Fruit fly (Drosophila melanogaster) whole organism, embryonic: ENCODE measurements around the gene Atu.

Source experiments
- Aef1 ChIP-seq: fragments of 200-800 bp; sonication (Bioruptor generic); IDR thresholded peaks from 3 replicates; pipeline ENCODE4 v1.3.6; 2022; ENCODE audit warnings: missing biosample characterization, missing genetic modification characterization
- Atf6 ChIP-seq: fragments of 200-800 bp; sonication (Bioruptor generic); IDR thresholded peaks from 2 replicates; pipeline ENCODE4 v1.3.6; 2022; ENCODE audit warnings: missing biosample characterization, missing genetic modification characterization
- Awh ChIP-seq: fragments of 200-800 bp; sonication (Bioruptor generic); IDR thresholded peaks from 2 replicates; pipeline ENCODE4, ENCODE4 v1.3.6; 2022; ENCODE audit warnings: missing biosample characterization, missing genetic modification characterization
- CG1024 ChIP-seq: fragments of 200-800 bp; sonication (Bioruptor generic); IDR thresholded peaks from 2 replicates; pipeline ENCODE4 v1.3.6; 2022; ENCODE audit warnings: missing biosample characterization, missing genetic modification characterization
- CG11723 ChIP-seq: fragments of 200-800 bp; sonication (Bioruptor generic); optimal IDR thresholded peaks from 2 replicates; lab custom pipeline; 2017; ENCODE audit warnings: missing biosample characterization, mild to moderate bottlenecking, missing genetic modification characterization
- CG15479 ChIP-seq: fragments of 200-800 bp; sonication (Bioruptor generic); optimal IDR thresholded peaks from 3 replicates; lab custom pipeline; 2019; ENCODE audit warnings: missing biosample characterization, mild to moderate bottlenecking, missing genetic modification characterization, moderate library complexity
- CG1647 ChIP-seq: fragments of 200-800 bp; sonication (Bioruptor generic); optimal IDR thresholded peaks from 3 replicates; lab custom pipeline; 2016; ENCODE audit warnings: missing biosample characterization, missing genetic modification characterization
- CG17186 ChIP-seq: fragments of 200-800 bp; sonication (Bioruptor generic); optimal IDR thresholded peaks from 3 replicates; lab custom pipeline; 2017; ENCODE audit warnings: missing biosample characterization, missing genetic modification reagents, missing genetic modification characterization
- CG17829 ChIP-seq: fragments of 200-800 bp; optimal IDR thresholded peaks from 2 replicates; lab custom pipeline; 2019; ENCODE audit warnings: missing biosample characterization, mild to moderate bottlenecking, missing genetic modification characterization, moderate library complexity
- CG2129 ChIP-seq: fragments of 200-800 bp; sonication (Bioruptor generic); IDR thresholded peaks from 2 replicates; pipeline ENCODE4 v1.3.6; 2022; ENCODE audit warnings: missing biosample characterization, missing genetic modification characterization; ENCODE audit not compliant: partially characterized antibody
- CG2202 ChIP-seq: fragments of 200-800 bp; sonication (Bioruptor generic); optimal IDR thresholded peaks from 2 replicates; lab custom pipeline; 2018; ENCODE audit warnings: missing biosample characterization, mild to moderate bottlenecking, missing genetic modification characterization
- CG2889 ChIP-seq: fragments of 200-800 bp; sonication (Bioruptor generic); IDR thresholded peaks from 3 replicates; pipeline ENCODE4 v1.3.6; 2022; ENCODE audit warnings: missing biosample characterization, missing genetic modification characterization
- CG31365 ChIP-seq: fragments of 200-800 bp; sonication (Bioruptor generic); optimal IDR thresholded peaks from 2 replicates; lab custom pipeline; 2018; ENCODE audit warnings: missing biosample characterization, mild to moderate bottlenecking, missing genetic modification characterization
- CG32532 ChIP-seq: fragments of 200-800 bp; sonication (Bioruptor generic); IDR thresholded peaks from 2 replicates; pipeline ENCODE4 v1.3.6; 2022; ENCODE audit warnings: missing biosample characterization, missing genetic modification characterization
- CG3407 ChIP-seq: fragments of 200-800 bp; sonication (Bioruptor generic); optimal IDR thresholded peaks from 2 replicates; lab custom pipeline; 2018; ENCODE audit warnings: missing biosample characterization, mild to moderate bottlenecking, missing genetic modification characterization
- CG34224 ChIP-seq: fragments of 200-800 bp; sonication (Bioruptor generic); IDR thresholded peaks from 3 replicates; pipeline ENCODE4 v1.3.6; 2022; ENCODE audit warnings: missing biosample characterization, missing genetic modification characterization; ENCODE audit not compliant: partially characterized antibody
- CG4617 ChIP-seq: fragments of 200-800 bp; sonication (Bioruptor generic); optimal IDR thresholded peaks from 3 replicates; lab custom pipeline; 2016; ENCODE audit warnings: missing biosample characterization, missing genetic modification characterization, borderline replicate concordance
- CG4730 ChIP-seq: fragments of 200-800 bp; sonication (Bioruptor generic); IDR thresholded peaks from 2 replicates; pipeline ENCODE4 v1.3.6; 2022; ENCODE audit warnings: missing biosample characterization, missing genetic modification characterization
- CG5245 ChIP-seq: fragments of 200-800 bp; sonication (Bioruptor generic); optimal IDR thresholded peaks from 3 replicates; lab custom pipeline; 2016; ENCODE audit warnings: missing biosample characterization, missing genetic modification characterization
- CG6854 ChIP-seq: fragments of 200-800 bp; sonication (Bioruptor generic); optimal IDR thresholded peaks from 3 replicates; lab custom pipeline; 2017; ENCODE audit warnings: missing biosample characterization, mild to moderate bottlenecking, missing genetic modification characterization
- CoRest ChIP-seq: fragments of 200-800 bp; sonication (Bioruptor generic); optimal IDR thresholded peaks from 3 replicates; lab custom pipeline; 2018; ENCODE audit warnings: missing biosample characterization, mild to moderate bottlenecking, missing genetic modification characterization, moderate library complexity
- E2f2 ChIP-seq: fragments of 200-800 bp; sonication (Bioruptor generic); IDR thresholded peaks from 2 replicates; pipeline ENCODE4 v1.3.6; 2022; ENCODE audit warnings: missing biosample characterization, missing genetic modification characterization
- Fer1 ChIP-seq: fragments of 200-800 bp; sonication (Bioruptor generic); optimal IDR thresholded peaks from 2 replicates; lab custom pipeline; 2017; ENCODE audit warnings: missing biosample characterization, mild to moderate bottlenecking, missing genetic modification characterization
- Gug ChIP-seq: fragments of 200-800 bp; sonication (Bioruptor generic); IDR thresholded peaks from 4 replicates; pipeline ENCODE4 v1.3.6; 2022; ENCODE audit warnings: missing biosample characterization, missing genetic modification characterization
- HLH3B ChIP-seq: fragments of 200-800 bp; sonication (Bioruptor generic); IDR thresholded peaks from 2 replicates; pipeline ENCODE4 v1.3.6; 2022; ENCODE audit warnings: missing biosample characterization, missing genetic modification characterization
- Jarid2 ChIP-seq: fragments of 200-800 bp; sonication (Bioruptor generic); optimal IDR thresholded peaks from 3 replicates; lab custom pipeline; 2017; ENCODE audit warnings: mild to moderate bottlenecking, missing biosample characterization, missing genetic modification reagents, missing genetic modification characterization
- Mrtf ChIP-seq: fragments of 200-800 bp; sonication (Bioruptor generic); IDR thresholded peaks from 3 replicates; pipeline ENCODE4 v1.3.6; 2022; ENCODE audit warnings: missing biosample characterization, missing genetic modification characterization
- Optix ChIP-seq: fragments of 200-800 bp; sonication (Bioruptor generic); IDR thresholded peaks from 3 replicates; pipeline ENCODE4 v1.3.6; 2022; ENCODE audit warnings: missing biosample characterization, missing genetic modification characterization
- Poxn ChIP-seq: fragments of 200-800 bp; sonication (Bioruptor generic); IDR thresholded peaks from 2 replicates; pipeline ENCODE4 v1.3.6; 2022; ENCODE audit warnings: missing biosample characterization, missing genetic modification characterization
- Ptx1 ChIP-seq: fragments of 200-800 bp; sonication (Bioruptor generic); IDR thresholded peaks from 2 replicates; pipeline ENCODE4 v1.3.6; 2022; ENCODE audit warnings: missing biosample characterization, missing genetic modification characterization
- Ravus ChIP-seq: fragments of 200-800 bp; sonication (Bioruptor generic); IDR thresholded peaks from 2 replicates; pipeline ENCODE4 v1.3.6; 2022; ENCODE audit warnings: missing biosample characterization, missing genetic modification characterization
- Side ChIP-seq: fragments of 200-800 bp; sonication (Bioruptor generic); optimal IDR thresholded peaks from 2 replicates; lab custom pipeline; 2016; ENCODE audit warnings: missing biosample characterization, missing genetic modification characterization
- ase ChIP-seq: fragments of 200-800 bp; sonication (Bioruptor generic); IDR thresholded peaks from 3 replicates; pipeline ENCODE4 v1.3.6; 2022; ENCODE audit warnings: missing biosample characterization, missing genetic modification characterization
- bowl ChIP-seq: fragments of 200-800 bp; sonication (Bioruptor generic); IDR thresholded peaks from 2 replicates; pipeline ENCODE4 v1.3.6; 2022; ENCODE audit warnings: missing biosample characterization, missing genetic modification characterization
- chinmo ChIP-seq: fragments of 200-800 bp; sonication (Bioruptor generic); IDR thresholded peaks from 4 replicates; pipeline ENCODE4 v1.3.6; 2022; ENCODE audit warnings: missing biosample characterization, missing genetic modification characterization; ENCODE audit not compliant: partially characterized antibody
- crc ChIP-seq: fragments of 200-800 bp; sonication (Bioruptor generic); optimal IDR thresholded peaks from 2 replicates; lab custom pipeline; 2016; ENCODE audit warnings: missing biosample characterization, missing genetic modification characterization
- dati ChIP-seq: fragments of 200-800 bp; sonication (Bioruptor generic); IDR thresholded peaks from 2 replicates; pipeline ENCODE4 v1.3.6; 2022; ENCODE audit warnings: missing biosample characterization, missing genetic modification characterization
- fu2 ChIP-seq: fragments of 200-800 bp; sonication (Bioruptor generic); optimal IDR thresholded peaks from 2 replicates; lab custom pipeline; 2016; ENCODE audit warnings: missing biosample characterization, missing genetic modification characterization
- gsb ChIP-seq: fragments of 200-800 bp; sonication (Bioruptor generic); IDR thresholded peaks from 2 replicates; pipeline ENCODE4 v1.3.6; 2022; ENCODE audit warnings: missing biosample characterization, missing genetic modification characterization
- inv ChIP-seq: fragments of 200-800 bp; sonication (Bioruptor generic); IDR thresholded peaks from 2 replicates; pipeline ENCODE4 v1.3.6; 2022; ENCODE audit warnings: missing biosample characterization, missing genetic modification characterization; ENCODE audit not compliant: partially characterized antibody
- lmd ChIP-seq: fragments of 200-800 bp; sonication (Bioruptor generic); IDR thresholded peaks from 2 replicates; pipeline ENCODE4 v1.3.6; 2022; ENCODE audit warnings: missing biosample characterization, missing genetic modification characterization
- rib ChIP-seq: fragments of 200-800 bp; sonication (Bioruptor generic); IDR thresholded peaks from 2 replicates; pipeline ENCODE4 v1.3.6; 2022; ENCODE audit warnings: missing biosample characterization, missing genetic modification characterization
- ro ChIP-seq: fragments of 200-800 bp; sonication (Bioruptor generic); IDR thresholded peaks from 2 replicates; pipeline ENCODE4 v1.3.6; 2022; ENCODE audit warnings: missing biosample characterization, missing genetic modification characterization
- run ChIP-seq: fragments of 200-800 bp; sonication (Bioruptor generic); optimal IDR thresholded peaks from 3 replicates; lab custom pipeline; 2018; ENCODE audit warnings: missing biosample characterization, mild to moderate bottlenecking, missing genetic modification characterization
- sd ChIP-seq: fragments of 200-800 bp; sonication (Bioruptor generic); optimal IDR thresholded peaks from 3 replicates; lab custom pipeline; 2018; ENCODE audit warnings: missing biosample characterization, mild to moderate bottlenecking, missing genetic modification characterization, moderate library complexity
- trh ChIP-seq: fragments of 200-800 bp; sonication (Bioruptor generic); optimal IDR thresholded peaks from 2 replicates; lab custom pipeline; 2016; ENCODE audit warnings: missing biosample characterization, missing genetic modification characterization
- unpg ChIP-seq: fragments of 200-800 bp; sonication (Bioruptor generic); optimal IDR thresholded peaks from 3 replicates; lab custom pipeline; 2018; ENCODE audit warnings: missing biosample characterization, mild to moderate bottlenecking, missing genetic modification characterization, moderate library complexity
- wek ChIP-seq: fragments of 200-800 bp; sonication (Bioruptor generic); optimal IDR thresholded peaks from 3 replicates; lab custom pipeline; 2018; ENCODE audit warnings: missing biosample characterization, mild to moderate bottlenecking, missing genetic modification characterization, moderate library complexity
- yki ChIP-seq: fragments of >200 bp; optimal IDR thresholded peaks from 3 replicates; lab custom pipeline; 2018
- zen ChIP-seq: fragments of 200-800 bp; sonication (Bioruptor generic); optimal IDR thresholded peaks from 3 replicates; lab custom pipeline; 2018; ENCODE audit warnings: missing biosample characterization, mild to moderate bottlenecking, missing genetic modification characterization, moderate library complexity
- zen2 ChIP-seq: fragments of 200-800 bp; sonication (Bioruptor generic); IDR thresholded peaks from 3 replicates; pipeline ENCODE4 v1.3.6; 2022; ENCODE audit warnings: missing biosample characterization, missing genetic modification characterization; ENCODE audit not compliant: partially characterized antibody

The Atu gene

dm6 chr3R:5660198-5660893 is 47.2 kb downstream of the Atu start, which contains the start of gene Wdr33 (continued):
- TF ChIP-seq Fer1: no peak
- no peak for TF ChIP-seq gsb (GFP tag; lab: Robert Waterston, UW)
- TF ChIP-seq Ptx1 (GFP tag; lab: Robert Waterston, UW): peak; percentile 25; the same call in 1 of the 2 replicates
- TF ChIP-seq dati: no peak
- no peak for TF ChIP-seq Awh (GFP tag; lab: Robert Waterston, UW)
- TF ChIP-seq CG1024 (GFP tag; lab: Robert Waterston, UW): no peak
- TF ChIP-seq fu2 (GFP tag; lab: Kevin White, UChicago): no peak
- no peak for TF ChIP-seq Optix (GFP tag; lab: Robert Waterston, UW)
- TF ChIP-seq CoRest (tag; lab: Kevin White, UChicago): peak; percentile 71
- peak; percentile 61; the same call in 2 of the 4 replicates for TF ChIP-seq chinmo
- TF ChIP-seq CG3407 (GFP tag; lab: Kevin White, UChicago): no peak
- TF ChIP-seq CG11723 (GFP tag; lab: Kevin White, UChicago): no peak
- TF ChIP-seq HLH3B (GFP tag; lab: Robert Waterston, UW): peak; percentile 30; the same call in 1 of the 2 replicates
- TF ChIP-seq ase (GFP tag; lab: Robert Waterston, UW): no peak; the same call in 2 of the 3 replicates
- no peak for TF ChIP-seq CG1647 (GFP tag; lab: Kevin White, UChicago)
- peak; percentile 91 for TF ChIP-seq inv (GFP tag; lab: Robert Waterston, UW)
- TF ChIP-seq CG32532 (GFP tag; lab: Robert Waterston, UW): peak; percentile 62
- TF ChIP-seq Mrtf (GFP tag; lab: Robert Waterston, UW): no peak
- no peak for TF ChIP-seq Jarid2 (GFP tag; lab: Kevin White, UChicago)
- no peak for TF ChIP-seq crc (GFP tag; lab: Kevin White, UChicago)
- TF ChIP-seq rib (GFP tag; lab: Robert Waterston, UW): no peak
- peak; percentile 82 for TF ChIP-seq CG34224
- TF ChIP-seq wek (GFP tag; lab: Kevin White, UChicago): no peak
- TF ChIP-seq sd (tag; lab: Kevin White, UChicago): no peak
- TF ChIP-seq unpg: peak; percentile 31
- no peak for TF ChIP-seq E2f2 (GFP tag; lab: Robert Waterston, UW)
- no peak for TF ChIP-seq Side
- no peak for TF ChIP-seq CG5245 (GFP tag; lab: Kevin White, UChicago)
- TF ChIP-seq CG17186 (GFP tag; lab: Kevin White, UChicago): no peak
- no peak for TF ChIP-seq bowl (GFP tag; lab: Robert Waterston, UW)
- no peak for TF ChIP-seq CG2202 (tag; lab: Kevin White, UChicago)
- TF ChIP-seq yki (lab: Kevin White, UChicago): no peak
- no peak for TF ChIP-seq trh (GFP tag; lab: Kevin White, UChicago)
- TF ChIP-seq CG2129 (GFP tag; lab: Robert Waterston, UW): peak; percentile 89
- TF ChIP-seq zen (tag; lab: Kevin White, UChicago): no peak
- no peak for TF ChIP-seq Gug (GFP tag; lab: Robert Waterston, UW)
- no peak for TF ChIP-seq CG15479
- TF ChIP-seq Atf6 (GFP tag; lab: Robert Waterston, UW): no peak
- peak; percentile 18 for TF ChIP-seq CG17829 (tag; lab: Kevin White, UChicago)
- no peak for TF ChIP-seq Poxn (GFP tag; lab: Robert Waterston, UW)
- TF ChIP-seq Aef1: no peak
- no peak for TF ChIP-seq Ravus (GFP tag; lab: Robert Waterston, UW)
- peak; percentile 70; the same call in 1 of the 3 replicates for TF ChIP-seq zen2 (GFP tag; lab: Robert Waterston, UW)
- TF ChIP-seq CG2889 (GFP tag; lab: Robert Waterston, UW): no peak
- TF ChIP-seq CG31365 (tag; lab: Kevin White, UChicago): no peak
- no peak for TF ChIP-seq run (tag; lab: Kevin White, UChicago)
- no peak for TF ChIP-seq CG6854 (GFP tag; lab: Kevin White, UChicago)
- no peak for TF ChIP-seq ro (GFP tag; lab: Robert Waterston, UW)
- no peak for TF ChIP-seq CG4617 (GFP tag; lab: Kevin White, UChicago)
- peak; percentile 53 for TF ChIP-seq lmd (GFP tag; lab: Robert Waterston, UW)
- TF ChIP-seq CG4730 (GFP tag; lab: Robert Waterston, UW): no peak
